Fruit fly (Drosophila melanogaster) whole organism, embryonic: ENCODE results near the gene Chd64.

Experiments used
- Aef1 ChIP-seq: fragments of 200-800 bp; sonication (Bioruptor generic); IDR thresholded peaks from 3 replicates; pipeline ENCODE4 v1.3.6; 2022; ENCODE audit warnings: missing biosample characterization, missing genetic modification characterization
- B-H1 ChIP-seq: fragments of 200-800 bp; sonication (Bioruptor generic); IDR thresholded peaks from 3 replicates; pipeline ENCODE4 v1.3.6; 2022; ENCODE audit warnings: missing biosample characterization, missing genetic modification characterization
- CG10431 ChIP-seq: fragments of 200-800 bp; sonication (Bioruptor generic); optimal IDR thresholded peaks from 3 replicates; lab custom pipeline; 2018; ENCODE audit warnings: missing biosample characterization, mild to moderate bottlenecking, missing genetic modification characterization
- CG10462 ChIP-seq: fragments of 200-800 bp; sonication (Bioruptor generic); optimal IDR thresholded peaks from 2 replicates; lab custom pipeline; 2016; ENCODE audit warnings: missing biosample characterization, missing genetic modification characterization
- CG10654 ChIP-seq: fragments of 200-800 bp; sonication (Bioruptor generic); optimal IDR thresholded peaks from 2 replicates; lab custom pipeline; 2016; ENCODE audit warnings: missing biosample characterization, missing genetic modification characterization
- CG11085 ChIP-seq: fragments of 200-800 bp; sonication (Bioruptor generic); IDR thresholded peaks from 2 replicates; pipeline ENCODE4 v1.3.6; 2022; ENCODE audit warnings: missing biosample characterization, missing genetic modification characterization
- CG11093 ChIP-seq: fragments of 200-800 bp; sonication (Bioruptor generic); IDR thresholded peaks from 3 replicates; pipeline ENCODE4 v1.3.6; 2022; ENCODE audit warnings: missing biosample characterization, missing genetic modification characterization
- CG13287 ChIP-seq: fragments of 200-800 bp; sonication (Bioruptor generic); IDR thresholded peaks from 2 replicates; pipeline ENCODE4 v1.3.6; 2022; ENCODE audit warnings: missing biosample characterization, missing genetic modification characterization; ENCODE audit not compliant: partially characterized antibody
- CG14860 ChIP-seq: fragments of 200-800 bp; sonication (Bioruptor generic); IDR thresholded peaks from 3 replicates; pipeline ENCODE4 v1.3.6; 2022; ENCODE audit warnings: missing biosample characterization, missing genetic modification characterization; ENCODE audit not compliant: partially characterized antibody
- CG16813 ChIP-seq: fragments of 200-800 bp; sonication (Bioruptor generic); IDR thresholded peaks from 3 replicates; pipeline ENCODE4 v1.3.6; 2022; ENCODE audit warnings: missing biosample characterization, missing genetic modification characterization; ENCODE audit not compliant: partially characterized antibody
- CG2678 ChIP-seq: fragments of 200-800 bp; sonication (Bioruptor generic); optimal IDR thresholded peaks from 3 replicates; lab custom pipeline; 2019; ENCODE audit warnings: missing biosample characterization, mild to moderate bottlenecking, missing genetic modification characterization, moderate library complexity
- CG3281 ChIP-seq: fragments of 200-800 bp; sonication (Bioruptor generic); optimal IDR thresholded peaks from 3 replicates; lab custom pipeline; 2017; ENCODE audit warnings: missing biosample characterization, mild to moderate bottlenecking, missing genetic modification characterization
- CG33213 ChIP-seq: fragments of 200-800 bp; sonication (Bioruptor generic); optimal IDR thresholded peaks from 3 replicates; lab custom pipeline; 2016; ENCODE audit warnings: missing biosample characterization, missing genetic modification characterization
- CG33557 ChIP-seq: fragments of 200-800 bp; sonication (Bioruptor generic); optimal IDR thresholded peaks from 2 replicates; lab custom pipeline; 2019; ENCODE audit warnings: missing biosample characterization, mild to moderate bottlenecking, missing genetic modification characterization, moderate library complexity
- CG43689 ChIP-seq: fragments of 200-800 bp; sonication (Bioruptor generic); IDR thresholded peaks from 2 replicates; pipeline ENCODE4 v1.3.6; 2022; ENCODE audit warnings: missing biosample characterization, missing genetic modification characterization
- CG4617 ChIP-seq: fragments of 200-800 bp; sonication (Bioruptor generic); optimal IDR thresholded peaks from 3 replicates; lab custom pipeline; 2016; ENCODE audit warnings: missing biosample characterization, missing genetic modification characterization, borderline replicate concordance
- CG5953 ChIP-seq: fragments of 200-800 bp; sonication (Bioruptor generic); IDR thresholded peaks from 2 replicates; pipeline ENCODE4 v1.3.6; 2022; ENCODE audit warnings: missing biosample characterization, missing genetic modification characterization
- CG6813 ChIP-seq: fragments of 200-800 bp; sonication (Bioruptor generic); optimal IDR thresholded peaks from 2 replicates; lab custom pipeline; 2017; ENCODE audit warnings: missing biosample characterization, missing genetic modification characterization, mild to moderate bottlenecking, moderate library complexity, missing genetic modification reagents
- CG7786 ChIP-seq: fragments of 200-800 bp; sonication (Bioruptor generic); optimal IDR thresholded peaks from 2 replicates; lab custom pipeline; 2016; ENCODE audit warnings: missing biosample characterization, missing genetic modification characterization
- CG7987 ChIP-seq: fragments of 200-800 bp; sonication (Bioruptor generic); optimal IDR thresholded peaks from 2 replicates; lab custom pipeline; 2018; ENCODE audit warnings: missing biosample characterization, mild to moderate bottlenecking, missing genetic modification characterization, moderate library complexity
- CG8359 ChIP-seq: fragments of 200-800 bp; sonication (Bioruptor generic); optimal IDR thresholded peaks from 2 replicates; lab custom pipeline; 2017; ENCODE audit warnings: missing biosample characterization, mild to moderate bottlenecking, missing genetic modification characterization, borderline replicate concordance
- CG9609 ChIP-seq: fragments of 200-800 bp; sonication (Bioruptor generic); optimal IDR thresholded peaks from 3 replicates; lab custom pipeline; 2016; ENCODE audit warnings: missing biosample characterization, missing genetic modification characterization
- CG9817 ChIP-seq: fragments of 200-800 bp; sonication (Bioruptor generic); optimal IDR thresholded peaks from 2 replicates; lab custom pipeline; 2018; ENCODE audit warnings: missing biosample characterization, mild to moderate bottlenecking, missing genetic modification characterization, moderate library complexity
- Dip2 ChIP-seq: fragments of 200-800 bp; sonication (Bioruptor generic); IDR thresholded peaks from 2 replicates; pipeline ENCODE4 v1.3.6; 2022; ENCODE audit warnings: missing biosample characterization, missing genetic modification characterization
- GATAe ChIP-seq: fragments of 200-800 bp; sonication (Bioruptor generic); conservative IDR thresholded peaks from 2 replicates; pipeline ENCODE4 v1.3.6; 2022; ENCODE audit warnings: missing biosample characterization, missing genetic modification characterization
- Nf-YA ChIP-seq: fragments of 200-800 bp; sonication (Bioruptor generic); IDR thresholded peaks from 2 replicates; pipeline ENCODE4 v1.3.6; 2022; ENCODE audit warnings: missing biosample characterization, missing genetic modification characterization
- Nf-YC ChIP-seq: fragments of 200-800 bp; optimal IDR thresholded peaks from 3 replicates; lab custom pipeline; 2019; ENCODE audit warnings: missing biosample characterization, mild to moderate bottlenecking, missing genetic modification characterization, moderate library complexity
- Rfx ChIP-seq: fragments of 200-800 bp; sonication (Bioruptor generic); IDR thresholded peaks from 2 replicates; pipeline ENCODE4 v1.3.6; 2022; ENCODE audit warnings: missing biosample characterization, missing genetic modification characterization
- Six4 ChIP-seq: fragments of 200-800 bp; sonication (Bioruptor generic); optimal IDR thresholded peaks from 2 replicates; lab custom pipeline; 2016; ENCODE audit warnings: missing biosample characterization, missing genetic modification characterization
- Usf ChIP-seq: fragments of 200-800 bp; sonication (Bioruptor generic); optimal IDR thresholded peaks from 2 replicates; lab custom pipeline; 2017; ENCODE audit warnings: missing genotype, missing biosample characterization, missing genetic modification characterization
- YL-1 ChIP-seq: fragments of 200-800 bp; sonication (Bioruptor generic); optimal IDR thresholded peaks from 3 replicates; lab custom pipeline; 2017; ENCODE audit warnings: missing biosample characterization, mild to moderate bottlenecking, missing genetic modification characterization
- amos ChIP-seq: fragments of 200-800 bp; sonication (Bioruptor generic); IDR thresholded peaks from 2 replicates; pipeline ENCODE4 v1.3.6; 2022; ENCODE audit warnings: missing biosample characterization, missing genetic modification characterization; ENCODE audit not compliant: partially characterized antibody
- chif ChIP-seq, 2 experiments: fragments of 200-800 bp; sonication (Bioruptor generic); optimal IDR thresholded peaks; 3 replicates each; lab custom pipeline; 2016; ENCODE audit warnings: missing biosample characterization in 2 of 2, missing genetic modification characterization in 2 of 2
- chm ChIP-seq: fragments of 200-800 bp; sonication (Bioruptor generic); IDR thresholded peaks from 2 replicates; pipeline ENCODE4 v1.3.6; 2022; ENCODE audit warnings: missing biosample characterization, missing genetic modification characterization
- chn ChIP-seq: fragments of 200-800 bp; sonication (Bioruptor generic); optimal IDR thresholded peaks from 2 replicates; lab custom pipeline; 2016; ENCODE audit warnings: missing biosample characterization, missing genetic modification characterization
- corto ChIP-seq: fragments of 200-800 bp; sonication (Bioruptor generic); optimal IDR thresholded peaks from 2 replicates; lab custom pipeline; 2016; ENCODE audit warnings: missing biosample characterization, mild to moderate bottlenecking, missing genetic modification characterization, moderate library complexity
- danr ChIP-seq: fragments of 200-800 bp; sonication (Bioruptor generic); IDR thresholded peaks from 2 replicates; pipeline ENCODE4 v1.3.6; 2022; ENCODE audit warnings: missing biosample characterization, missing genetic modification characterization
- fu2 ChIP-seq: fragments of 200-800 bp; sonication (Bioruptor generic); optimal IDR thresholded peaks from 2 replicates; lab custom pipeline; 2016; ENCODE audit warnings: missing biosample characterization, missing genetic modification characterization
- gcm ChIP-seq: fragments of 200-800 bp; sonication (Bioruptor generic); optimal IDR thresholded peaks from 2 replicates; lab custom pipeline; 2019; ENCODE audit warnings: missing biosample characterization, mild to moderate bottlenecking, missing genetic modification characterization, moderate library complexity
- gro ChIP-seq: fragments of 200-800 bp; sonication (Bioruptor generic); optimal IDR thresholded peaks from 2 replicates; lab custom pipeline; 2016; ENCODE audit warnings: missing biosample characterization, missing genetic modification characterization
- gsb ChIP-seq: fragments of 200-800 bp; sonication (Bioruptor generic); IDR thresholded peaks from 2 replicates; pipeline ENCODE4 v1.3.6; 2022; ENCODE audit warnings: missing biosample characterization, missing genetic modification characterization
- gt ChIP-seq: fragments of 200-800 bp; sonication (Bioruptor generic); IDR thresholded peaks from 2 replicates; pipeline ENCODE4 v1.3.6; 2022; ENCODE audit warnings: missing biosample characterization, missing genetic modification characterization
- jing ChIP-seq: fragments of 200-800 bp; sonication (Bioruptor generic); optimal IDR thresholded peaks from 2 replicates; lab custom pipeline; 2018; ENCODE audit warnings: missing biosample characterization, mild to moderate bottlenecking, missing genetic modification characterization
- knrl ChIP-seq: fragments of 200-800 bp; sonication (Bioruptor generic); IDR thresholded peaks from 3 replicates; pipeline ENCODE4 v1.3.6; 2022; ENCODE audit warnings: missing biosample characterization, missing genetic modification characterization; ENCODE audit not compliant: partially characterized antibody
- salm ChIP-seq: fragments of 200-800 bp; sonication (Bioruptor generic); optimal IDR thresholded peaks from 2 replicates; lab custom pipeline; 2018; ENCODE audit warnings: missing biosample characterization, mild to moderate bottlenecking, missing genetic modification characterization
- twi ChIP-seq: fragments of 200-800 bp; optimal IDR thresholded peaks from 2 replicates; lab custom pipeline; 2019; ENCODE audit warnings: missing biosample characterization, mild to moderate bottlenecking, missing genetic modification characterization, moderate library complexity
- tx ChIP-seq: fragments of 200-800 bp; sonication (Bioruptor generic); optimal IDR thresholded peaks from 2 replicates; lab custom pipeline; 2016; ENCODE audit warnings: missing biosample characterization, missing genetic modification characterization
- yki ChIP-seq: fragments of >200 bp; optimal IDR thresholded peaks from 3 replicates; lab custom pipeline; 2018
- zen ChIP-seq: fragments of 200-800 bp; sonication (Bioruptor generic); optimal IDR thresholded peaks from 3 replicates; lab custom pipeline; 2018; ENCODE audit warnings: missing biosample characterization, mild to moderate bottlenecking, missing genetic modification characterization, moderate library complexity
- zf30C ChIP-seq: fragments of 200-800 bp; sonication (Bioruptor generic); optimal IDR thresholded peaks from 3 replicates; lab custom pipeline; 2018; ENCODE audit warnings: missing biosample characterization, mild to moderate bottlenecking, missing genetic modification characterization

Chd64 gene

dm6 chr3L:4108844-4109494 lies 13.2 kb downstream of the Chd64 start (continued):
- no peak for TF ChIP-seq zf30C (GFP tag; lab: Kevin White, UChicago)
- peak; percentile 56 for TF ChIP-seq CG9609 (GFP tag; lab: Kevin White, UChicago)
- TF ChIP-seq fu2 (GFP tag; lab: Kevin White, UChicago): no peak
- TF ChIP-seq CG6813 (GFP tag; lab: Kevin White, UChicago): peak; percentile 45
- TF ChIP-seq corto (GFP tag; lab: Kevin White, UChicago): no peak
- peak; percentile 69 for TF ChIP-seq Rfx (GFP tag; lab: Robert Waterston, UW)
- peak; percentile 63 for TF ChIP-seq CG33213 (GFP tag; lab: Kevin White, UChicago)
- peak; percentile 0 for TF ChIP-seq CG4617
- TF ChIP-seq CG43689 (GFP tag; lab: Robert Waterston, UW): no peak
- no peak for TF ChIP-seq chm (GFP tag; lab: Robert Waterston, UW)
- TF ChIP-seq CG11085 (GFP tag; lab: Robert Waterston, UW): no peak
- peak; percentile 46 for TF ChIP-seq salm (tag; lab: Kevin White, UChicago)
- TF ChIP-seq gt (GFP tag; lab: Robert Waterston, UW): no peak
- TF ChIP-seq CG14860 (GFP tag; lab: Robert Waterston, UW): no peak
- peak; percentile 77 for TF ChIP-seq CG3281 (GFP tag; lab: Kevin White, UChicago)
- TF ChIP-seq CG33557: peak; percentile 59
- peak; percentile 32 for TF ChIP-seq gro
- TF ChIP-seq zen (tag; lab: Kevin White, UChicago): peak; percentile 61
- TF ChIP-seq CG10462 (GFP tag; lab: Kevin White, UChicago): peak; percentile 31
- peak; percentile 48 for TF ChIP-seq Nf-YC (tag; lab: Kevin White, UChicago)
- TF ChIP-seq CG9817 (tag; lab: Kevin White, UChicago): peak; percentile 46
- TF ChIP-seq twi: peak; percentile 79
- peak; percentile 9 for TF ChIP-seq Six4 (GFP tag; lab: Kevin White, UChicago)
- 0 out of 2 replicates have a peak, but pooled peaks have one; percentile 43 for TF ChIP-seq Nf-YA (GFP tag; lab: Robert Waterston, UW)
- TF ChIP-seq danr: peak; percentile 69; the same call in 1 of the 2 replicates
- peak; percentile 46 for TF ChIP-seq Aef1 (GFP tag; lab: Robert Waterston, UW)
- TF ChIP-seq CG8359 (GFP tag; lab: Kevin White, UChicago): peak; percentile 41
- peak; percentile 49 for TF ChIP-seq tx (GFP tag; lab: Kevin White, UChicago)
- no peak for TF ChIP-seq yki
- no peak for TF ChIP-seq amos (GFP tag; lab: Robert Waterston, UW)
- no peak for TF ChIP-seq CG16813
- TF ChIP-seq CG2678 (tag; lab: Kevin White, UChicago): peak; percentile 90
- 0 out of 3 replicates have a peak, but pooled peaks have one; percentile 18 for TF ChIP-seq B-H1 (GFP tag; lab: Robert Waterston, UW)
- peak; percentile 54 for TF ChIP-seq CG7786 (GFP tag; lab: Kevin White, UChicago)
- no peak for TF ChIP-seq CG7987 (GFP tag; lab: Kevin White, UChicago)
- TF ChIP-seq CG5953: no peak
- TF ChIP-seq chif (GFP tag; optimal IDR thresholded peaks at IDR 0.05; lab: Kevin White, UChicago): peak; percentile 61 to 68
- no peak for TF ChIP-seq Dip2 (GFP tag; lab: Robert Waterston, UW)
- TF ChIP-seq CG13287 (GFP tag; lab: Robert Waterston, UW): no peak
- TF ChIP-seq jing (GFP tag; lab: Kevin White, UChicago): no peak
- no peak for TF ChIP-seq gsb (GFP tag; lab: Robert Waterston, UW)
- TF ChIP-seq GATAe (GFP tag; lab: Robert Waterston, UW): no peak
- TF ChIP-seq CG11093: peak; percentile 68; the same call in 1 of the 3 replicates
- peak; percentile 67 for TF ChIP-seq gcm (GFP tag; lab: Kevin White, UChicago)
- peak; percentile 50 for TF ChIP-seq CG10431 (GFP tag; lab: Kevin White, UChicago)
- TF ChIP-seq YL-1 (GFP tag; lab: Kevin White, UChicago): no peak
- TF ChIP-seq knrl: no peak
- peak; percentile 58 for TF ChIP-seq chn
- TF ChIP-seq CG10654 (GFP tag; lab: Kevin White, UChicago): peak; percentile 49
- peak; percentile 72 for TF ChIP-seq Usf (GFP tag; lab: Kevin White, UChicago)
